Fruit fly (Drosophila melanogaster) whole organism, embryonic: ENCODE data around the gene CG6294.

Source experiments
- Blimp-1 ChIP-seq: fragments of 200-800 bp; sonication (Bioruptor generic); optimal IDR thresholded peaks from 3 replicates; lab custom pipeline; 2018; ENCODE audit warnings: missing biosample characterization, missing genetic modification characterization, mild to moderate bottlenecking, moderate library complexity, missing genetic modification reagents
- CG10209 ChIP-seq: fragments of 200-800 bp; sonication (Bioruptor generic); optimal IDR thresholded peaks from 3 replicates; lab custom pipeline; 2017; ENCODE audit warnings: missing biosample characterization, mild to moderate bottlenecking, missing genetic modification characterization, missing genetic modification reagents
- CG1233 ChIP-seq: fragments of 200-800 bp; sonication (Bioruptor generic); optimal IDR thresholded peaks from 4 replicates; lab custom pipeline; 2018; ENCODE audit warnings: missing biosample characterization, mild to moderate bottlenecking, missing genetic modification characterization
- CG12769 ChIP-seq: fragments of 200-800 bp; sonication (Bioruptor generic); optimal IDR thresholded peaks from 2 replicates; lab custom pipeline; 2019; ENCODE audit warnings: missing biosample characterization, mild to moderate bottlenecking, missing genetic modification characterization, moderate library complexity
- CG13287 ChIP-seq: fragments of 200-800 bp; sonication (Bioruptor generic); IDR thresholded peaks from 2 replicates; pipeline ENCODE4 v1.3.6; 2022; ENCODE audit warnings: missing biosample characterization, missing genetic modification characterization; ENCODE audit not compliant: partially characterized antibody
- CG15073 ChIP-seq: fragments of 200-800 bp; sonication (Bioruptor generic); optimal IDR thresholded peaks from 2 replicates; lab custom pipeline; 2016; ENCODE audit warnings: missing biosample characterization, missing genetic modification characterization
- CG16815 ChIP-seq: fragments of 200-800 bp; sonication (Bioruptor generic); optimal IDR thresholded peaks from 3 replicates; lab custom pipeline; 2017; ENCODE audit warnings: missing biosample characterization, mild to moderate bottlenecking, missing genetic modification characterization
- CG17361 ChIP-seq: fragments of 200-800 bp; sonication (Bioruptor generic); IDR thresholded peaks from 3 replicates; pipeline ENCODE4 v1.3.6; 2022; ENCODE audit warnings: missing biosample characterization, missing genetic modification characterization
- CG18011 ChIP-seq: fragments of 200-800 bp; sonication (Bioruptor generic); optimal IDR thresholded peaks from 2 replicates; lab custom pipeline; 2017; ENCODE audit warnings: missing biosample characterization, missing genetic modification characterization, mild to moderate bottlenecking, moderate library complexity, missing genotype
- CG32767 ChIP-seq: fragments of 200-800 bp; sonication (Bioruptor generic); IDR thresholded peaks from 2 replicates; pipeline ENCODE4 v1.3.6; 2022; ENCODE audit warnings: missing biosample characterization, missing genetic modification characterization
- CG3281 ChIP-seq: fragments of 200-800 bp; sonication (Bioruptor generic); optimal IDR thresholded peaks from 3 replicates; lab custom pipeline; 2017; ENCODE audit warnings: missing biosample characterization, mild to moderate bottlenecking, missing genetic modification characterization
- CG5953 ChIP-seq: fragments of 200-800 bp; sonication (Bioruptor generic); IDR thresholded peaks from 2 replicates; pipeline ENCODE4 v1.3.6; 2022; ENCODE audit warnings: missing biosample characterization, missing genetic modification characterization
- CG6854 ChIP-seq: fragments of 200-800 bp; sonication (Bioruptor generic); optimal IDR thresholded peaks from 3 replicates; lab custom pipeline; 2017; ENCODE audit warnings: missing biosample characterization, mild to moderate bottlenecking, missing genetic modification characterization
- CG7271 ChIP-seq: fragments of 200-800 bp; sonication (Bioruptor generic); optimal IDR thresholded peaks from 2 replicates; lab custom pipeline; 2018; ENCODE audit warnings: missing biosample characterization, mild to moderate bottlenecking, missing genetic modification characterization, moderate library complexity
- CG7786 ChIP-seq: fragments of 200-800 bp; sonication (Bioruptor generic); optimal IDR thresholded peaks from 2 replicates; lab custom pipeline; 2016; ENCODE audit warnings: missing biosample characterization, missing genetic modification characterization
- CG7928 ChIP-seq: fragments of 200-800 bp; sonication (Bioruptor generic); optimal IDR thresholded peaks from 2 replicates; lab custom pipeline; 2017; ENCODE audit warnings: missing biosample characterization, mild to moderate bottlenecking, missing genetic modification characterization
- CHES-1-like ChIP-seq: fragments of 200-800 bp; sonication (Bioruptor generic); optimal IDR thresholded peaks from 2 replicates; lab custom pipeline; 2016; ENCODE audit warnings: missing biosample characterization, missing genetic modification characterization
- Dfd ChIP-seq, 2 experiments: fragments of >200 bp; optimal IDR thresholded peaks; 2 replicates each; lab custom pipeline; 2017; ENCODE audit warnings: missing biosample characterization in 2 of 2, missing genetic modification characterization in 2 of 2
- Doc2 ChIP-seq: fragments of 200-800 bp; sonication (Bioruptor generic); IDR thresholded peaks from 2 replicates; pipeline ENCODE4 v1.3.6; 2022; ENCODE audit warnings: missing biosample characterization, missing genetic modification characterization
- Doc3 ChIP-seq: fragments of 200-800 bp; sonication (Bioruptor generic); IDR thresholded peaks from 3 replicates; pipeline ENCODE4 v1.3.6; 2022; ENCODE audit warnings: missing biosample characterization, missing genetic modification characterization; ENCODE audit not compliant: partially characterized antibody
- HLH3B ChIP-seq: fragments of 200-800 bp; sonication (Bioruptor generic); IDR thresholded peaks from 2 replicates; pipeline ENCODE4 v1.3.6; 2022; ENCODE audit warnings: missing biosample characterization, missing genetic modification characterization
- HLHmδ ChIP-seq: fragments of 200-800 bp; sonication (Bioruptor generic); optimal IDR thresholded peaks from 2 replicates; lab custom pipeline; 2018; ENCODE audit warnings: missing biosample characterization, mild to moderate bottlenecking, missing genetic modification characterization, moderate library complexity
- Kr ChIP-seq: fragments of 200-800 bp; sonication (Bioruptor generic); optimal IDR thresholded peaks from 2 replicates; lab custom pipeline; 2017; ENCODE audit warnings: missing biosample characterization, mild to moderate bottlenecking, missing genetic modification characterization
- Lhr ChIP-seq: fragments of 200-800 bp; sonication (Bioruptor generic); optimal IDR thresholded peaks from 3 replicates; lab custom pipeline; 2017; ENCODE audit warnings: mild to moderate bottlenecking, missing biosample characterization, missing genetic modification reagents, missing genetic modification characterization
- MBD-R2 ChIP-seq: fragments of 200-800 bp; sonication (Bioruptor generic); IDR thresholded peaks from 2 replicates; pipeline ENCODE4 v1.3.6; 2022; ENCODE audit warnings: missing biosample characterization, missing genetic modification characterization
- MTF-1 ChIP-seq: fragments of 200-800 bp; sonication (Bioruptor generic); optimal IDR thresholded peaks from 2 replicates; lab custom pipeline; 2018; ENCODE audit warnings: missing biosample characterization, mild to moderate bottlenecking, missing genetic modification characterization, borderline replicate concordance
- NC2α ChIP-seq: fragments of 200-800 bp; sonication (Bioruptor generic); optimal IDR thresholded peaks from 2 replicates; lab custom pipeline; 2016; ENCODE audit warnings: missing biosample characterization, missing genetic modification characterization
- Nf-YC ChIP-seq: fragments of 200-800 bp; optimal IDR thresholded peaks from 3 replicates; lab custom pipeline; 2019; ENCODE audit warnings: missing biosample characterization, mild to moderate bottlenecking, missing genetic modification characterization, moderate library complexity
- Scr ChIP-seq: fragments of 200-800 bp; sonication (Bioruptor generic); IDR thresholded peaks from 2 replicates; pipeline ENCODE4 v1.3.6; 2022; ENCODE audit warnings: missing biosample characterization, missing genetic modification characterization; ENCODE audit not compliant: partially characterized antibody
- Sry-δ ChIP-seq: fragments of 200-800 bp; sonication (Bioruptor generic); optimal IDR thresholded peaks from 2 replicates; lab custom pipeline; 2016; ENCODE audit warnings: missing biosample characterization, missing genetic modification characterization
- amos ChIP-seq: fragments of 200-800 bp; sonication (Bioruptor generic); IDR thresholded peaks from 2 replicates; pipeline ENCODE4 v1.3.6; 2022; ENCODE audit warnings: missing biosample characterization, missing genetic modification characterization; ENCODE audit not compliant: partially characterized antibody
- cas ChIP-seq: fragments of 200-800 bp; sonication (Bioruptor generic); IDR thresholded peaks from 2 replicates; pipeline ENCODE4 v1.3.6; 2022; ENCODE audit warnings: missing biosample characterization, missing genetic modification characterization
- caup ChIP-seq: fragments of 200-800 bp; sonication (Bioruptor generic); optimal IDR thresholded peaks from 3 replicates; lab custom pipeline; 2017; ENCODE audit warnings: missing biosample characterization, mild to moderate bottlenecking, missing genetic modification characterization, moderate library complexity; ENCODE audit not compliant: severe bottlenecking
- ci ChIP-seq: fragments of 200-800 bp; sonication (Bioruptor generic); IDR thresholded peaks from 3 replicates; pipeline ENCODE4 v1.3.6; 2022; ENCODE audit warnings: missing biosample characterization, missing genetic modification characterization
- crp ChIP-seq, 2 experiments: fragments of 200-800 bp; sonication (Bioruptor generic); optimal IDR thresholded peaks; 2 replicates in 1 of 2; 3 replicates in 1 of 2; lab custom pipeline; 2017; ENCODE audit warnings: missing biosample characterization in 2 of 2, missing genetic modification characterization in 2 of 2, mild to moderate bottlenecking in 1 of 2, moderate library complexity in 1 of 2
- dm ChIP-seq: fragments of 200-800 bp; sonication (Bioruptor generic); optimal IDR thresholded peaks from 3 replicates; lab custom pipeline; 2016; ENCODE audit warnings: missing biosample characterization, missing genetic modification characterization
- dmrt11E ChIP-seq: fragments of 200-800 bp; sonication (Bioruptor generic); optimal IDR thresholded peaks from 3 replicates; lab custom pipeline; 2018; ENCODE audit warnings: missing biosample characterization, mild to moderate bottlenecking, missing genetic modification characterization, moderate library complexity
- exex ChIP-seq: fragments of 200-800 bp; sonication (Bioruptor generic); optimal IDR thresholded peaks from 4 replicates; lab custom pipeline; 2018; ENCODE audit warnings: missing biosample characterization, mild to moderate bottlenecking, missing genetic modification characterization, moderate library complexity
- fd64A ChIP-seq: fragments of 200-800 bp; sonication (Bioruptor generic); optimal IDR thresholded peaks from 3 replicates; lab custom pipeline; 2018; ENCODE audit warnings: missing biosample characterization, mild to moderate bottlenecking, missing genetic modification characterization
- grau ChIP-seq: fragments of 200-800 bp; optimal IDR thresholded peaks from 3 replicates; lab custom pipeline; 2019; ENCODE audit warnings: missing biosample characterization, mild to moderate bottlenecking, missing genetic modification characterization, moderate library complexity
- hth ChIP-seq: fragments of >200 bp; optimal IDR thresholded peaks from 2 replicates; lab custom pipeline; 2017; ENCODE audit warnings: inconsistent platforms
- klu ChIP-seq: fragments of 200-800 bp; sonication (Bioruptor generic); IDR thresholded peaks from 2 replicates; pipeline ENCODE4 v1.3.6; 2022; ENCODE audit warnings: missing biosample characterization, missing genetic modification characterization
- oc ChIP-seq: fragments of 200-800 bp; sonication (Bioruptor generic); optimal IDR thresholded peaks from 2 replicates; lab custom pipeline; 2018; ENCODE audit warnings: missing biosample characterization, mild to moderate bottlenecking, missing genetic modification characterization, moderate library complexity
- pb ChIP-seq: fragments of 200-800 bp; sonication (Bioruptor generic); optimal IDR thresholded peaks from 3 replicates; lab custom pipeline; 2016; ENCODE audit warnings: missing biosample characterization, missing genetic modification characterization
- pfk ChIP-seq: fragments of 200-800 bp; sonication (Bioruptor generic); optimal IDR thresholded peaks from 2 replicates; lab custom pipeline; 2018; ENCODE audit warnings: missing biosample characterization, mild to moderate bottlenecking, missing genetic modification characterization, moderate library complexity
- prd ChIP-seq, 3 experiments: fragments of >200 bp in 2 of 3; fragments of 200-800 bp in 1 of 3; sonication (Bioruptor generic) in 1 of 3; optimal IDR thresholded peaks in 2 of 3; IDR thresholded peaks in 1 of 3; 2 replicates in 2 of 3; 3 replicates in 1 of 3; pipeline versions ENCODE4 v1.3.6 to Lab custom; 2017 to 2022; ENCODE audit warnings: missing biosample characterization in 1 of 3, missing genetic modification characterization in 1 of 3
- pzg ChIP-seq: fragments of 200-800 bp; sonication (Bioruptor generic); optimal IDR thresholded peaks from 3 replicates; lab custom pipeline; 2018; ENCODE audit warnings: missing biosample characterization, mild to moderate bottlenecking, missing genetic modification characterization, moderate library complexity
- sna ChIP-seq: fragments of 200-800 bp; sonication (Bioruptor generic); IDR thresholded peaks from 2 replicates; pipeline ENCODE4 v1.3.6; 2022; ENCODE audit warnings: missing biosample characterization, missing genetic modification characterization; ENCODE audit not compliant: partially characterized antibody
- tap ChIP-seq: fragments of 200-800 bp; optimal IDR thresholded peaks from 3 replicates; lab custom pipeline; 2019; ENCODE audit warnings: missing biosample characterization, mild to moderate bottlenecking, missing genetic modification characterization, moderate library complexity
- unpg ChIP-seq: fragments of 200-800 bp; sonication (Bioruptor generic); optimal IDR thresholded peaks from 3 replicates; lab custom pipeline; 2018; ENCODE audit warnings: missing biosample characterization, mild to moderate bottlenecking, missing genetic modification characterization, moderate library complexity
- vnd ChIP-seq: fragments of 200-800 bp; sonication (Bioruptor generic); IDR thresholded peaks from 3 replicates; pipeline ENCODE4 v1.3.6; 2022; ENCODE audit warnings: missing biosample characterization, missing genetic modification characterization; ENCODE audit not compliant: partially characterized antibody

CG6294 gene

dm6 chrX:15471904-15472303, 9.4 kb downstream of the CG6294 start, which contains the start of the genes Grip128 and Alg14 (continued):
- TF ChIP-seq Lhr (GFP tag; lab: Kevin White, UChicago): no peak
- TF ChIP-seq klu (GFP tag; lab: Robert Waterston, UW): no peak
- TF ChIP-seq tap: no peak
- TF ChIP-seq CG7271 (tag; lab: Kevin White, UChicago): no peak
- no peak for TF ChIP-seq Kr (GFP tag; lab: Kevin White, UChicago)
- TF ChIP-seq CG32767 (GFP tag; lab: Robert Waterston, UW): no peak
- TF ChIP-seq CG18011: peak; percentile 57
- TF ChIP-seq crp (GFP tag; optimal IDR thresholded peaks at IDR 0.05; lab: Kevin White, UChicago): peak in 1 of 2 experiments; percentile 83
- TF ChIP-seq MTF-1 (GFP tag; lab: Kevin White, UChicago): no peak
- TF ChIP-seq dmrt11E (tag; lab: Kevin White, UChicago): no peak
- TF ChIP-seq sna: peak; percentile 56; the same call in 1 of the 2 replicates
- TF ChIP-seq vnd: 0 out of 3 replicates have a peak, but pooled peaks have one; percentile 29
- peak; percentile 27 for TF ChIP-seq pzg (GFP tag; lab: Kevin White, UChicago)
- peak; percentile 74 for TF ChIP-seq MBD-R2 (GFP tag; lab: Robert Waterston, UW)
- no peak for TF ChIP-seq CG1233 (GFP tag; lab: Kevin White, UChicago)
- no peak for TF ChIP-seq Doc2 (GFP tag; lab: Robert Waterston, UW)
- peak; percentile 68 for TF ChIP-seq CG13287 (GFP tag; lab: Robert Waterston, UW)
- no peak for TF ChIP-seq CG6854 (GFP tag; lab: Kevin White, UChicago)
- no peak for TF ChIP-seq CG7928
- TF ChIP-seq CG12769 (tag; lab: Kevin White, UChicago): no peak
- TF ChIP-seq dm (GFP tag; lab: Kevin White, UChicago): no peak
- TF ChIP-seq CG5953: no peak
- TF ChIP-seq Doc3 (GFP tag; lab: Robert Waterston, UW): peak; percentile 49; the same call in 1 of the 3 replicates
- no peak for TF ChIP-seq caup
- TF ChIP-seq CG10209: no peak
- TF ChIP-seq Blimp-1 (GFP tag; lab: Kevin White, UChicago): no peak
- no peak for TF ChIP-seq Dfd (GFP tag; optimal IDR thresholded peaks at IDR 0.05; lab: Kevin White, UChicago)
- no peak for TF ChIP-seq cas (GFP tag; lab: Robert Waterston, UW)
- TF ChIP-seq pfk (GFP tag; lab: Kevin White, UChicago): no peak
- peak; percentile 45 for TF ChIP-seq Sry-δ (GFP tag; lab: Kevin White, UChicago)
- no peak for TF ChIP-seq NC2α
- TF ChIP-seq HLH3B: no peak
- no peak for TF ChIP-seq ci (GFP tag; lab: Robert Waterston, UW)
- peak; percentile 58 for TF ChIP-seq Scr
- TF ChIP-seq fd64A (GFP tag; lab: Kevin White, UChicago): no peak

- TF ChIP-seq CG7786 (GFP tag; lab: Kevin White, UChicago) (no peak), oc (no peak), CHES-1-like (no peak), prd (optimal IDR thresholded peaks at IDR 0.05; lab: Kevin White, UChicago) (no peak), prd (GFP tag; IDR thresholded peaks at IDR 0.05; lab: Robert Waterston, UW) (0 out of 3 replicates have a peak, but pooled peaks have one; percentile 31), amos (GFP tag; lab: Robert Waterston, UW) (peak; percentile 75), CG15073 (no peak), hth (lab: Kevin White, UChicago) (no peak), CG16815 (GFP tag; lab: Kevin White, UChicago) (no peak), HLHmδ (no peak), pb (GFP tag; lab: Kevin White, UChicago) (no peak), Nf-YC (peak; percentile 21), CG17361 (peak; percentile 60; the same call in 2 of the 3 replicates), unpg (peak; percentile 28), exex (tag; lab: Kevin White, UChicago) (no peak), CG3281 (GFP tag; lab: Kevin White, UChicago) (peak; percentile 36), grau (tag; lab: Kevin White, UChicago) (peak; percentile 55)
Measured at dm6 chrX:15475367-15475789, 12.9 kb downstream of the CG6294 start, which contains the start of gene mh. TSS of gene mh (minus strand) at chrX:15475400.
